Fruit fly (Drosophila melanogaster): ENCODE measurements around the gene WRNexo.

- TF ChIP-seq CTCF (optimal IDR thresholded peaks at IDR 0.05) (no peak), CG8478 (optimal IDR thresholded peaks at IDR 0.05) (no peak)
Observed at dm6 chr3R:18389790-18390189, 23.8 kb upstream of the WRNexo start, which contains the start of gene Vha100-4.

Measured in S2 (cell line).